Worm (Caenorhabditis elegans) whole organism, midembryonic: ENCODE measurements around the gene T21H3.5.

Experiments
- T22C8.4 ChIP-seq: fragments of 200-800 bp; sonication (Bioruptor generic); IDR thresholded peaks from 2 replicates; pipeline ENCODE4 v1.3.6; 2022; ENCODE audit warnings: missing genetic modification characterization, missing compliant biosample characterization
- cog-1 ChIP-seq: sonication (generic microtip); optimal IDR thresholded peaks from 2 replicates; lab custom pipeline; 2016; ENCODE audit warnings: missing genetic modification characterization, missing compliant biosample characterization
- flt-1 ChIP-seq: fragments of 200-800 bp; sonication (Bioruptor generic); IDR thresholded peaks from 2 replicates; pipeline ENCODE4 v1.3.6; 2022; ENCODE audit warnings: missing genetic modification characterization, missing compliant biosample characterization
- klf-2 ChIP-seq: fragments of 200-800 bp; sonication (Bioruptor generic); conservative IDR thresholded peaks from 2 replicates; pipeline ENCODE4 v1.3.6; 2022; ENCODE audit warnings: missing genetic modification reagents, missing genetic modification characterization, missing compliant biosample characterization
- med-1 ChIP-seq: sonication (generic microtip); optimal IDR thresholded peaks from 2 replicates; lab custom pipeline; 2017; ENCODE audit warnings: missing genetic modification characterization, mild to moderate bottlenecking, missing compliant biosample characterization, antibody characterized with exemption, missing genetic modification reagents; ENCODE audit not compliant: insufficient read depth
- ref-1 ChIP-seq: fragments of 200-800 bp; sonication (Bioruptor generic); conservative IDR thresholded peaks from 2 replicates; pipeline ENCODE4 v1.3.6; 2022; ENCODE audit warnings: missing genetic modification reagents, missing genetic modification characterization, missing compliant biosample characterization
- tab-1 ChIP-seq: fragments of 200-800 bp; sonication (Bioruptor generic); IDR thresholded peaks from 2 replicates; pipeline ENCODE4 v1.3.6; 2022; ENCODE audit warnings: missing genetic modification characterization, missing compliant biosample characterization
- ztf-23 ChIP-seq: fragments of 200-800 bp; sonication (Bioruptor generic); IDR thresholded peaks from 2 replicates; pipeline ENCODE4 v1.3.6; 2022; ENCODE audit warnings: missing genetic modification reagents, missing genetic modification characterization, missing compliant biosample characterization
- ztf-29 ChIP-seq: fragments of 200-800 bp; sonication (Bioruptor generic); IDR thresholded peaks from 2 replicates; pipeline ENCODE4 v1.3.6; 2022; ENCODE audit warnings: missing genetic modification reagents, missing genetic modification characterization, missing compliant biosample characterization

DNA sequence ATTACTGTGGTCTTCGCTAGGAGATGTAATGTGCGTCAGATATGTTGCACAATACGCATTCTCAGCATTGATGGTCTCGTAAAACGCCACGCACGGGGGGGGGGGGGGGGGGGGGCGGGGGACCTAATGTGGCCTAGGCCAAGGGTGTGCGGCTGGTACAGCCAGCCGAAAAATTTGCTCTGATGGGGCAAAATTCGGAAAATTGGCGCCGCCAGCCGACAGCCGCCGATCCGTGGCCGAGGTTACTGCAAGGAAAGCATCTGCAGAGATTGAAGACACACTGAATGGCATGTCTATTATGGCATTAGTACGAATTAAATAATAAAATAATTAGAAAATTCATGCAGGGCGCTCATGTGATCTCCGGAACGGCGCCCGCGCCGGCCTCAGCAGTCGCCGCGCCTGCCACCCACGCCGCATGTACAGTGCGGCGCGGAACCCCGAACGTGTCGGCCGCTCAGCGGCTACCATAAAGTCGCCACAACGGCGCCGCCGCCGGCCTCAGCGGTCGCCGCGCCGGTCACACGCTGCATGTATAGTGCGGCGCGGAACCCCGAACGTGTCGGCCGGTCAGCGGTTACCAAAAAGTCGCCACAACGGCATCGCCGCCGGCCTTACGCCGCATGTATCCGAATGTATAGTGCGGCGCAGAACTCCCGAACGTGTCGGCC is 35.3 kb upstream of the T21H3.5 start, which contains the start of gene Y50D4A.6:
- TF ChIP-seq ref-1 (GFP tag; lab: Robert Waterston, UW) (no peak), ztf-29 (GFP tag; lab: Robert Waterston, UW) (no peak), flt-1 (GFP tag; lab: Robert Waterston, UW) (no peak), tab-1 (GFP tag; lab: Robert Waterston, UW) (no peak), T22C8.4 (GFP tag; lab: Robert Waterston, UW) (no peak), med-1 (GFP tag; lab: Kevin White, UChicago) (no peak), ztf-23 (GFP tag; lab: Robert Waterston, UW) (no peak), cog-1 (tag; lab: Kevin White, UChicago) (no peak), klf-2 (GFP tag; lab: Robert Waterston, UW) (no peak)
